Worm (Caenorhabditis elegans): ENCODE measurements around the gene T26A5.8.

ce11 chrIII:6444335-6444734 lies 18.3 kb downstream of the T26A5.8 start, which contains the start of gene C05D11.13:
- TF ChIP-seq B0310.2 (tag; optimal IDR thresholded peaks at IDR 0.05) (no peak), hmbx-1 (tag; optimal IDR thresholded peaks at IDR 0.05) (no peak), ama-1 (optimal IDR thresholded peaks at IDR 0.05) (no peak), F13C5.2 (tag; optimal IDR thresholded peaks at IDR 0.05) (no peak), hnd-1 (tag; optimal IDR thresholded peaks at IDR 0.05) (no peak), ceh-36 (tag; optimal IDR thresholded peaks at IDR 0.05) (no peak), aly-1 (tag; optimal IDR thresholded peaks at IDR 0.05) (no peak), tbx-37 (GFP tag; conservative IDR thresholded peaks at IDR 0.05) (no peak), hmg-4 (GFP tag; optimal IDR thresholded peaks at IDR 0.05) (no peak)

All from whole organism, early embryonic.